Fruit fly (Drosophila melanogaster) whole organism, wandering third instar larva: ENCODE data around the gene CG5466.

ENCODE experiments used
- Abd-B ChIP-seq: fragments of >200 bp; optimal IDR thresholded peaks from 2 replicates; lab custom pipeline; 2017; ENCODE audit warnings: missing biosample characterization, missing genetic modification characterization
- Hr78 ChIP-seq: fragments of >200 bp; optimal IDR thresholded peaks from 2 replicates; lab custom pipeline; 2017; ENCODE audit warnings: missing biosample characterization, missing genetic modification characterization
- OdsH ChIP-seq: fragments of 200-800 bp; sonication (Bioruptor generic); optimal IDR thresholded peaks from 2 replicates; lab custom pipeline; 2016; ENCODE audit warnings: missing biosample characterization, mild to moderate bottlenecking, missing genetic modification characterization
- br ChIP-seq: fragments of 200-800 bp; sonication (Bioruptor generic); optimal IDR thresholded peaks from 2 replicates; lab custom pipeline; 2016; ENCODE audit warnings: missing biosample characterization, missing genetic modification characterization
- foxo ChIP-seq, 2 experiments: fragments of 200-800 bp; sonication (Bioruptor generic); optimal IDR thresholded peaks; 2 replicates in 1 of 2; 3 replicates in 1 of 2; lab custom pipeline; 2016 to 2017; ENCODE audit warnings: missing biosample characterization in 2 of 2, missing genetic modification characterization in 2 of 2
- jim ChIP-seq: fragments of 175-275, 200-325 bp; sonication (Bioruptor generic); optimal IDR thresholded peaks from 2 replicates; lab custom pipeline; 2016; ENCODE audit warnings: missing biosample characterization, mild to moderate bottlenecking, missing genetic modification characterization
- pan ChIP-seq: fragments of >200 bp; optimal IDR thresholded peaks from 2 replicates; lab custom pipeline; 2017
- usp ChIP-seq: fragments of >200 bp; optimal IDR thresholded peaks from 2 replicates; lab custom pipeline; 2017; ENCODE audit warnings: missing biosample characterization, missing genetic modification characterization

DNA sequence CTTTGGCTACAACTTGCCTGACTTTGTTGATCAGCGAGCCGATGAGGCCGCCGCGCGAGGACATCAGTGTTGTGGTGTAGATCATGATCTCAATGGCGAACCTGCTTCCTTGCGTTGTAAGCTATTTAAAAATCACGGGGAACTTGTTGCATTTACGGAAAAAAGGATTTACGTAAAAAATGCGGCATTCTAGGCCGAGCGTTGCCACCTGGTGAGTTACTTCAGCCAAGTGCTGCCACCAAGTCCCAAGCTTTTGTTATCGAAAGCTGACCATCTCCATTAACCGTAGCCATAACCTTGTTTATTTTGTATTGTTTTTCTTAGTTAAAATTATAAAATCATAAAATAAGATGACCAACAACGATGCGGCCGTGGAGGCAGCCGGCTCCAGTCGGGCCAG, 40.9 kb upstream of the CG5466 start, which contains the start of the genes TFAM and CG5412:
- TF ChIP-seq br (no peak), pan (lab: Kevin White, UChicago) (no peak), OdsH (GFP tag; lab: Kevin White, UChicago) (no peak), usp (GFP tag; lab: Kevin White, UChicago) (no peak), Abd-B (GFP tag; lab: Kevin White, UChicago) (no peak), jim (GFP tag; lab: Kevin White, UChicago) (no peak), Hr78 (GFP tag; lab: Kevin White, UChicago) (no peak), foxo (GFP tag; optimal IDR thresholded peaks at IDR 0.05; lab: Kevin White, UChicago) (no peak)
